Fruit fly (Drosophila melanogaster) whole organism, embryonic: ENCODE results near the gene CG45490.

Source experiments
- Bdp1 ChIP-seq: fragments of 200-800 bp; sonication (Bioruptor generic); optimal IDR thresholded peaks from 3 replicates; lab custom pipeline; 2016; ENCODE audit warnings: missing biosample characterization, missing genetic modification characterization
- CG10209 ChIP-seq: fragments of 200-800 bp; sonication (Bioruptor generic); optimal IDR thresholded peaks from 3 replicates; lab custom pipeline; 2017; ENCODE audit warnings: missing biosample characterization, mild to moderate bottlenecking, missing genetic modification characterization, missing genetic modification reagents
- CG10366 ChIP-seq: fragments of 200-800 bp; sonication (Bioruptor generic); IDR thresholded peaks from 2 replicates; pipeline ENCODE4 v1.3.6; 2022; ENCODE audit warnings: missing biosample characterization, missing genetic modification characterization
- CG12659 ChIP-seq: fragments of 200-800 bp; sonication (Bioruptor generic); optimal IDR thresholded peaks from 3 replicates; lab custom pipeline; 2017; ENCODE audit warnings: mild to moderate bottlenecking, missing biosample characterization, missing genetic modification reagents, missing genetic modification characterization
- CG13624 ChIP-seq: fragments of 200-800 bp; sonication (Bioruptor generic); optimal IDR thresholded peaks from 2 replicates; lab custom pipeline; 2016; ENCODE audit warnings: missing biosample characterization, missing genetic modification characterization
- CG14667 ChIP-seq: fragments of 200-800 bp; sonication (Bioruptor generic); IDR thresholded peaks from 2 replicates; pipeline ENCODE4 v1.3.6; 2022; ENCODE audit warnings: missing biosample characterization, missing genetic modification characterization
- CG18011 ChIP-seq: fragments of 200-800 bp; sonication (Bioruptor generic); optimal IDR thresholded peaks from 2 replicates; lab custom pipeline; 2017; ENCODE audit warnings: missing biosample characterization, missing genetic modification characterization, mild to moderate bottlenecking, moderate library complexity, missing genotype
- CG30020 ChIP-seq: fragments of 200-800 bp; optimal IDR thresholded peaks from 2 replicates; lab custom pipeline; 2019; ENCODE audit warnings: missing biosample characterization, mild to moderate bottlenecking, missing genetic modification characterization, moderate library complexity
- CG31365 ChIP-seq: fragments of 200-800 bp; sonication (Bioruptor generic); optimal IDR thresholded peaks from 2 replicates; lab custom pipeline; 2018; ENCODE audit warnings: missing biosample characterization, mild to moderate bottlenecking, missing genetic modification characterization
- CG4328 ChIP-seq: fragments of 200-800 bp; sonication (Bioruptor generic); optimal IDR thresholded peaks from 3 replicates; lab custom pipeline; 2017; ENCODE audit warnings: missing biosample characterization, missing genetic modification reagents, missing genetic modification characterization
- CG4707 ChIP-seq: fragments of 200-800 bp; sonication (Bioruptor generic); optimal IDR thresholded peaks from 2 replicates; lab custom pipeline; 2018; ENCODE audit warnings: missing biosample characterization, mild to moderate bottlenecking, missing genetic modification characterization, moderate library complexity
- CG6689 ChIP-seq: fragments of 200-800 bp; sonication (Bioruptor generic); IDR thresholded peaks from 2 replicates; pipeline ENCODE4 v1.3.6; 2022; ENCODE audit warnings: missing biosample characterization, missing genetic modification characterization
- CG7357 ChIP-seq: fragments of 200-800 bp; sonication (Bioruptor generic); IDR thresholded peaks from 3 replicates; pipeline ENCODE4 v1.3.6; 2022; ENCODE audit warnings: missing biosample characterization, missing genetic modification characterization
- CG7987 ChIP-seq: fragments of 200-800 bp; sonication (Bioruptor generic); optimal IDR thresholded peaks from 2 replicates; lab custom pipeline; 2018; ENCODE audit warnings: missing biosample characterization, mild to moderate bottlenecking, missing genetic modification characterization, moderate library complexity
- CG9215 ChIP-seq: fragments of 200-800 bp; sonication (Bioruptor generic); IDR thresholded peaks from 2 replicates; pipeline ENCODE4 v1.3.6; 2022; ENCODE audit warnings: missing biosample characterization, missing genetic modification characterization
- Ets97D ChIP-seq: fragments of 200-800 bp; sonication (Bioruptor generic); optimal IDR thresholded peaks from 3 replicates; lab custom pipeline; 2016; ENCODE audit warnings: missing biosample characterization, missing genetic modification characterization
- Fer1 ChIP-seq: fragments of 200-800 bp; sonication (Bioruptor generic); optimal IDR thresholded peaks from 2 replicates; lab custom pipeline; 2017; ENCODE audit warnings: missing biosample characterization, mild to moderate bottlenecking, missing genetic modification characterization
- Gsc ChIP-seq: fragments of 200-800 bp; sonication (Bioruptor generic); IDR thresholded peaks from 2 replicates; pipeline ENCODE4 v1.3.6; 2022; ENCODE audit warnings: missing biosample characterization, missing genetic modification characterization
- H15 ChIP-seq: fragments of 200-800 bp; sonication (Bioruptor generic); IDR thresholded peaks from 3 replicates; pipeline ENCODE4 v1.3.6; 2022; ENCODE audit warnings: missing biosample characterization, missing genetic modification characterization
- H2.0 ChIP-seq: fragments of 200-800 bp; sonication (Bioruptor generic); IDR thresholded peaks from 2 replicates; pipeline ENCODE4 v1.3.6; 2022; ENCODE audit warnings: missing biosample characterization, missing genetic modification characterization
- HLHmδ ChIP-seq: fragments of 200-800 bp; sonication (Bioruptor generic); optimal IDR thresholded peaks from 2 replicates; lab custom pipeline; 2018; ENCODE audit warnings: missing biosample characterization, mild to moderate bottlenecking, missing genetic modification characterization, moderate library complexity
- Hr39 ChIP-seq: fragments of >200 bp; optimal IDR thresholded peaks from 2 replicates; lab custom pipeline; 2017
- Hr51 ChIP-seq, 2 experiments: fragments of 200-800 bp; sonication (Bioruptor generic); optimal IDR thresholded peaks; 2 replicates in 1 of 2; 3 replicates in 1 of 2; lab custom pipeline; 2016 to 2018; ENCODE audit warnings: missing biosample characterization in 2 of 2, missing genetic modification characterization in 2 of 2, mild to moderate bottlenecking in 1 of 2, moderate library complexity in 1 of 2
- Lhr ChIP-seq: fragments of 200-800 bp; sonication (Bioruptor generic); optimal IDR thresholded peaks from 3 replicates; lab custom pipeline; 2017; ENCODE audit warnings: mild to moderate bottlenecking, missing biosample characterization, missing genetic modification reagents, missing genetic modification characterization
- MBD-R2 ChIP-seq: fragments of 200-800 bp; sonication (Bioruptor generic); IDR thresholded peaks from 2 replicates; pipeline ENCODE4 v1.3.6; 2022; ENCODE audit warnings: missing biosample characterization, missing genetic modification characterization
- Mad ChIP-seq: fragments of 200-800 bp; sonication (Bioruptor generic); optimal IDR thresholded peaks from 2 replicates; lab custom pipeline; 2016; ENCODE audit warnings: missing biosample characterization, missing genetic modification characterization
- Mrtf ChIP-seq: fragments of 200-800 bp; sonication (Bioruptor generic); IDR thresholded peaks from 3 replicates; pipeline ENCODE4 v1.3.6; 2022; ENCODE audit warnings: missing biosample characterization, missing genetic modification characterization
- Rfx ChIP-seq: fragments of 200-800 bp; sonication (Bioruptor generic); IDR thresholded peaks from 2 replicates; pipeline ENCODE4 v1.3.6; 2022; ENCODE audit warnings: missing biosample characterization, missing genetic modification characterization
- Sry-β ChIP-seq: fragments of 200-800 bp; sonication (Bioruptor generic); optimal IDR thresholded peaks from 2 replicates; lab custom pipeline; 2018; ENCODE audit warnings: missing biosample characterization, mild to moderate bottlenecking, missing genetic modification characterization, moderate library complexity
- ab ChIP-seq: fragments of 200-800 bp; sonication (Bioruptor generic); optimal IDR thresholded peaks from 2 replicates; lab custom pipeline; 2016; ENCODE audit warnings: missing biosample characterization, missing genetic modification characterization
- ap ChIP-seq: fragments of 200-800 bp; sonication (Bioruptor generic); IDR thresholded peaks from 2 replicates; pipeline ENCODE4 v1.3.6; 2022; ENCODE audit warnings: missing biosample characterization, missing genetic modification characterization
- ara ChIP-seq: fragments of 200-800 bp; sonication (Bioruptor generic); IDR thresholded peaks from 2 replicates; pipeline ENCODE4 v1.3.6; 2022; ENCODE audit warnings: missing biosample characterization, missing genetic modification characterization
- az2 ChIP-seq: fragments of 200-800 bp; sonication (Bioruptor generic); optimal IDR thresholded peaks from 3 replicates; lab custom pipeline; 2016; ENCODE audit warnings: missing biosample characterization, missing genetic modification characterization
- bbx ChIP-seq: fragments of 200-800 bp; sonication (Bioruptor generic); IDR thresholded peaks from 2 replicates; pipeline ENCODE4 v1.3.6; 2022; ENCODE audit warnings: missing biosample characterization, missing genetic modification characterization; ENCODE audit not compliant: partially characterized antibody
- btn ChIP-seq: fragments of 200-800 bp; sonication (Bioruptor generic); optimal IDR thresholded peaks from 2 replicates; lab custom pipeline; 2016; ENCODE audit warnings: missing biosample characterization, missing genetic modification characterization
- crol ChIP-seq: fragments of 200-800 bp; sonication (Bioruptor generic); IDR thresholded peaks from 2 replicates; pipeline ENCODE4 v1.3.6; 2022; ENCODE audit warnings: missing biosample characterization, missing genetic modification characterization
- disco-r ChIP-seq: fragments of 200-800 bp; sonication (Bioruptor generic); optimal IDR thresholded peaks from 2 replicates; lab custom pipeline; 2016; ENCODE audit warnings: missing biosample characterization, missing genetic modification characterization
- dmrt99B ChIP-seq: fragments of 200-800 bp; sonication (Bioruptor generic); optimal IDR thresholded peaks from 2 replicates; lab custom pipeline; 2018; ENCODE audit warnings: missing biosample characterization, mild to moderate bottlenecking, missing genetic modification characterization, moderate library complexity
- ftz-f1 ChIP-seq: fragments of 200-800 bp; sonication (Bioruptor generic); optimal IDR thresholded peaks from 2 replicates; lab custom pipeline; 2016; ENCODE audit warnings: missing biosample characterization, missing genetic modification characterization
- h ChIP-seq: fragments of >200 bp; optimal IDR thresholded peaks from 2 replicates; lab custom pipeline; 2017
- jing ChIP-seq: fragments of 200-800 bp; sonication (Bioruptor generic); optimal IDR thresholded peaks from 2 replicates; lab custom pipeline; 2018; ENCODE audit warnings: missing biosample characterization, mild to moderate bottlenecking, missing genetic modification characterization
- kah ChIP-seq: fragments of 200-800 bp; sonication (Bioruptor generic); optimal IDR thresholded peaks from 2 replicates; lab custom pipeline; 2018; ENCODE audit warnings: missing biosample characterization, mild to moderate bottlenecking, missing genetic modification characterization
- lov ChIP-seq, 2 experiments: fragments of 200-800 bp in 1 of 2; fragments of >200 bp in 1 of 2; sonication (Bioruptor generic) in 1 of 2; IDR thresholded peaks in 1 of 2; optimal IDR thresholded peaks in 1 of 2; 2 replicates in 1 of 2; 3 replicates in 1 of 2; pipeline versions ENCODE4 v1.3.6 to Lab custom; 2017 to 2022; ENCODE audit warnings: missing biosample characterization in 1 of 2, missing genetic modification characterization in 1 of 2
- otp ChIP-seq: fragments of 200-800 bp; sonication (Bioruptor generic); IDR thresholded peaks from 3 replicates; pipeline ENCODE4, ENCODE4 v1.3.6; 2022; ENCODE audit warnings: missing biosample characterization, missing genetic modification characterization
- pan ChIP-seq, 4 experiments: fragments of >200 bp in 3 of 4; fragments of 200-800 bp in 1 of 4; sonication (Bioruptor generic) in 1 of 4; optimal IDR thresholded peaks in 3 of 4; IDR thresholded peaks in 1 of 4; 2 replicates each; pipeline versions ENCODE4 v1.3.6 to Lab custom; 2017 to 2022; ENCODE audit warnings: missing biosample characterization in 2 of 4, missing genetic modification characterization in 2 of 4, mixed read lengths in 1 of 4
- ranshi ChIP-seq: fragments of 200-800 bp; sonication (Bioruptor generic); IDR thresholded peaks from 2 replicates; pipeline ENCODE4 v1.3.6; 2022; ENCODE audit warnings: missing biosample characterization, missing genetic modification characterization
- schlank ChIP-seq: fragments of 200-800 bp; sonication (Bioruptor generic); optimal IDR thresholded peaks from 2 replicates; lab custom pipeline; 2018; ENCODE audit warnings: missing biosample characterization, mild to moderate bottlenecking, missing genetic modification characterization
- sens-2 ChIP-seq: fragments of 200-800 bp; sonication (Bioruptor generic); IDR thresholded peaks from 2 replicates; pipeline ENCODE4 v1.3.6; 2022; ENCODE audit warnings: missing biosample characterization, missing genetic modification characterization
- tll ChIP-seq, 2 experiments: fragments of 200-800 bp in 1 of 2; fragments of >200 bp in 1 of 2; sonication (Bioruptor generic) in 1 of 2; optimal IDR thresholded peaks; 2 replicates each; lab custom pipeline; 2017 to 2019; ENCODE audit warnings: missing biosample characterization in 2 of 2, missing genetic modification characterization in 2 of 2, mild to moderate bottlenecking in 1 of 2, moderate library complexity in 1 of 2
- vfl ChIP-seq: fragments of 200-800 bp; sonication (Bioruptor generic); optimal IDR thresholded peaks from 2 replicates; lab custom pipeline; 2016; ENCODE audit warnings: missing biosample characterization, missing genetic modification characterization
- vnd ChIP-seq: fragments of 200-800 bp; sonication (Bioruptor generic); IDR thresholded peaks from 3 replicates; pipeline ENCODE4 v1.3.6; 2022; ENCODE audit warnings: missing biosample characterization, missing genetic modification characterization; ENCODE audit not compliant: partially characterized antibody

The CG45490 gene

DNA sequence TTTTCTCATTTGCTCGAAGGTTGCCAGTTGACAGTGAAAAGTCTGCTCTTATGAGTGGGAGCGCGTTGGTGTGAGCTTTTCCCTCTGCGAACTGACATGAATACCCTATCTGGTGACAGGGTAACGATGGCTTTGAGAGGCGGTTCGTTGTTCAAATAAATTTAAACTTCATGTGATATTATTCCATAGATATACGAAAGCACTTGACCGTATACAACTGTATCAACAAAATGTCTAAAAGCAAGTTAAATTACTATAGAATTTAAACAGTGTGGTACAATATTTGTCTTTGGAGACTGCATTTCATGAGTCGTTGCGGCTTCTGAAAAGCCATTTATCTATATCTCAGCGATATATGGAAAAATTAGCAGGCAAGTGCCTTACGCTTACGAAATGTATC is 30.1 kb upstream of the CG45490 start (continued):
- no peak for TF ChIP-seq lov (optimal IDR thresholded peaks at IDR 0.05; lab: Kevin White, UChicago)
- TF ChIP-seq lov (GFP tag; IDR thresholded peaks at IDR 0.05; lab: Robert Waterston, UW): no peak
- TF ChIP-seq CG31365 (tag; lab: Kevin White, UChicago): no peak
- TF ChIP-seq vnd: no peak
- TF ChIP-seq HLHmδ (GFP tag; lab: Kevin White, UChicago): no peak
- TF ChIP-seq Ets97D: no peak
- TF ChIP-seq H15 (GFP tag; lab: Robert Waterston, UW): no peak
- no peak for TF ChIP-seq MBD-R2 (GFP tag; lab: Robert Waterston, UW)
- no peak for TF ChIP-seq Gsc
- no peak for TF ChIP-seq Lhr
- TF ChIP-seq ab (GFP tag; lab: Kevin White, UChicago): no peak
- no peak for TF ChIP-seq CG6689 (GFP tag; lab: Robert Waterston, UW)
- no peak for TF ChIP-seq Mrtf (GFP tag; lab: Robert Waterston, UW)
- no peak for TF ChIP-seq disco-r (GFP tag; lab: Kevin White, UChicago)
- peak; percentile 65 for TF ChIP-seq Rfx (GFP tag; lab: Robert Waterston, UW)
- TF ChIP-seq CG18011: no peak
- TF ChIP-seq CG10366 (GFP tag; lab: Robert Waterston, UW): peak; percentile 44
- TF ChIP-seq ara (GFP tag; lab: Robert Waterston, UW): no peak
- peak; percentile 41 for TF ChIP-seq CG13624 (GFP tag; lab: Kevin White, UChicago)
- no peak for TF ChIP-seq Hr39 (lab: Kevin White, UChicago)
- TF ChIP-seq CG7357 (GFP tag; lab: Robert Waterston, UW): no peak
- no peak for TF ChIP-seq CG7987
- TF ChIP-seq ftz-f1 (GFP tag; lab: Kevin White, UChicago): no peak
- TF ChIP-seq crol (GFP tag; lab: Robert Waterston, UW): no peak
- peak; percentile 34 for TF ChIP-seq az2
- TF ChIP-seq kah (GFP tag; lab: Kevin White, UChicago): no peak
- TF ChIP-seq jing (GFP tag; lab: Kevin White, UChicago): no peak
- no peak for TF ChIP-seq Mad (GFP tag; lab: Kevin White, UChicago)
- peak; percentile 51 for TF ChIP-seq H2.0
- TF ChIP-seq ap (GFP tag; lab: Robert Waterston, UW): no peak
- no peak for TF ChIP-seq Bdp1 (GFP tag; lab: Kevin White, UChicago)
- TF ChIP-seq Fer1 (GFP tag; lab: Kevin White, UChicago): peak; percentile 26
- TF ChIP-seq CG14667: no peak
- no peak for TF ChIP-seq sens-2
- no peak for TF ChIP-seq CG4707 (GFP tag; lab: Kevin White, UChicago)
- TF ChIP-seq Sry-β (GFP tag; lab: Kevin White, UChicago): no peak
- no peak for TF ChIP-seq ranshi (GFP tag; lab: Robert Waterston, UW)
- TF ChIP-seq h (lab: Kevin White, UChicago): no peak
- TF ChIP-seq CG10209 (GFP tag; lab: Kevin White, UChicago): peak; percentile 33
- no peak for TF ChIP-seq CG4328 (GFP tag; lab: Kevin White, UChicago)
- TF ChIP-seq tll (GFP tag; optimal IDR thresholded peaks at IDR 0.05; lab: Kevin White, UChicago): no peak
- TF ChIP-seq otp (GFP tag; lab: Robert Waterston, UW): no peak
- TF ChIP-seq CG12659 (GFP tag; lab: Kevin White, UChicago): peak; percentile 23
- TF ChIP-seq schlank (tag; lab: Kevin White, UChicago): no peak
- peak; percentile 53 for TF ChIP-seq dmrt99B (tag; lab: Kevin White, UChicago)
- no peak for TF ChIP-seq CG30020 (tag; lab: Kevin White, UChicago)
- TF ChIP-seq Hr51 (GFP tag; optimal IDR thresholded peaks at IDR 0.05; lab: Kevin White, UChicago): peak in 1 of 2 experiments; percentile 70
- no peak for TF ChIP-seq btn (GFP tag; lab: Kevin White, UChicago)
- 0 out of 2 replicates have a peak, but pooled peaks have one; percentile 27 for TF ChIP-seq CG9215 (GFP tag; lab: Robert Waterston, UW)
- TF ChIP-seq vfl: no peak
- TF ChIP-seq pan (optimal IDR thresholded peaks at IDR 0.05; lab: Kevin White, UChicago): no peak
- TF ChIP-seq pan (GFP tag; optimal IDR thresholded peaks at IDR 0.05 in 1 of 2, IDR thresholded peaks at IDR 0.05 in 1 of 2): peak in 1 of 2 experiments; percentile 62
- no peak for TF ChIP-seq bbx (GFP tag; lab: Robert Waterston, UW)
